Fruit fly (Drosophila melanogaster) whole organism, embryonic: ENCODE measurements around the gene CG31525.

Source experiments
- Bdp1 ChIP-seq: fragments of 200-800 bp; sonication (Bioruptor generic); optimal IDR thresholded peaks from 3 replicates; lab custom pipeline; 2016; ENCODE audit warnings: missing biosample characterization, missing genetic modification characterization
- Bteb2 ChIP-seq: fragments of 200-800 bp; sonication (Bioruptor generic); optimal IDR thresholded peaks from 2 replicates; lab custom pipeline; 2016; ENCODE audit warnings: missing biosample characterization, missing genetic modification characterization
- CG13287 ChIP-seq: fragments of 200-800 bp; sonication (Bioruptor generic); IDR thresholded peaks from 2 replicates; pipeline ENCODE4 v1.3.6; 2022; ENCODE audit warnings: missing biosample characterization, missing genetic modification characterization; ENCODE audit not compliant: partially characterized antibody
- CG13775 ChIP-seq: fragments of 200-800 bp; sonication (Bioruptor generic); optimal IDR thresholded peaks from 3 replicates; lab custom pipeline; 2017; ENCODE audit warnings: missing biosample characterization, mild to moderate bottlenecking, missing genetic modification characterization
- CG14014 ChIP-seq: fragments of 200-800 bp; sonication (Bioruptor generic); IDR thresholded peaks from 2 replicates; pipeline ENCODE4 v1.3.6; 2022; ENCODE audit warnings: missing biosample characterization, missing genetic modification characterization
- CG14710 ChIP-seq: fragments of 200-800 bp; sonication (Bioruptor generic); optimal IDR thresholded peaks from 3 replicates; lab custom pipeline; 2019; ENCODE audit warnings: missing biosample characterization, mild to moderate bottlenecking, missing genetic modification characterization, moderate library complexity
- CG1603 ChIP-seq: fragments of 200-800 bp; sonication (Bioruptor generic); optimal IDR thresholded peaks from 2 replicates; lab custom pipeline; 2019; ENCODE audit warnings: missing biosample characterization, mild to moderate bottlenecking, missing genetic modification characterization, moderate library complexity
- CG1647 ChIP-seq: fragments of 200-800 bp; sonication (Bioruptor generic); optimal IDR thresholded peaks from 3 replicates; lab custom pipeline; 2016; ENCODE audit warnings: missing biosample characterization, missing genetic modification characterization
- CG17186 ChIP-seq: fragments of 200-800 bp; sonication (Bioruptor generic); optimal IDR thresholded peaks from 3 replicates; lab custom pipeline; 2017; ENCODE audit warnings: missing biosample characterization, missing genetic modification reagents, missing genetic modification characterization
- CG17359 ChIP-seq: fragments of 200-800 bp; sonication (Bioruptor generic); optimal IDR thresholded peaks from 3 replicates; lab custom pipeline; 2018; ENCODE audit warnings: missing biosample characterization, mild to moderate bottlenecking, missing genetic modification characterization, moderate library complexity
- CG18011 ChIP-seq: fragments of 200-800 bp; sonication (Bioruptor generic); optimal IDR thresholded peaks from 2 replicates; lab custom pipeline; 2017; ENCODE audit warnings: missing biosample characterization, missing genetic modification characterization, mild to moderate bottlenecking, moderate library complexity, missing genotype
- CG2129 ChIP-seq: fragments of 200-800 bp; sonication (Bioruptor generic); IDR thresholded peaks from 2 replicates; pipeline ENCODE4 v1.3.6; 2022; ENCODE audit warnings: missing biosample characterization, missing genetic modification characterization; ENCODE audit not compliant: partially characterized antibody
- CG30403 ChIP-seq: fragments of 200-800 bp; sonication (Bioruptor generic); optimal IDR thresholded peaks from 3 replicates; lab custom pipeline; 2016; ENCODE audit warnings: missing biosample characterization, missing genetic modification characterization
- CG32772 ChIP-seq: fragments of 200-800 bp; sonication (Bioruptor generic); IDR thresholded peaks from 2 replicates; pipeline ENCODE4 v1.3.6; 2022; ENCODE audit warnings: missing biosample characterization, missing genetic modification characterization
- CG33213 ChIP-seq: fragments of 200-800 bp; sonication (Bioruptor generic); optimal IDR thresholded peaks from 3 replicates; lab custom pipeline; 2016; ENCODE audit warnings: missing biosample characterization, missing genetic modification characterization
- CG4854 ChIP-seq: fragments of 200-800 bp; sonication (Bioruptor generic); optimal IDR thresholded peaks from 2 replicates; lab custom pipeline; 2016; ENCODE audit warnings: missing biosample characterization, missing genetic modification characterization, inconsistent platforms
- CG8388 ChIP-seq: fragments of 200-800 bp; sonication (Bioruptor generic); optimal IDR thresholded peaks from 2 replicates; lab custom pipeline; 2019; ENCODE audit warnings: missing biosample characterization, mild to moderate bottlenecking, missing genetic modification characterization, moderate library complexity
- CG9437 ChIP-seq: fragments of 200-800 bp; sonication (Bioruptor generic); optimal IDR thresholded peaks from 2 replicates; lab custom pipeline; 2018; ENCODE audit warnings: missing biosample characterization, mild to moderate bottlenecking, missing genetic modification characterization
- CG9727 ChIP-seq: fragments of 200-800 bp; sonication (Bioruptor generic); optimal IDR thresholded peaks from 3 replicates; lab custom pipeline; 2017; ENCODE audit warnings: missing biosample characterization, mild to moderate bottlenecking, missing genetic modification characterization
- Dll ChIP-seq: fragments of 200-800 bp; sonication (Bioruptor generic); IDR thresholded peaks from 4 replicates; pipeline ENCODE4 v1.3.6; 2022; ENCODE audit warnings: missing biosample characterization, missing genetic modification characterization; ENCODE audit not compliant: partially characterized antibody
- E2f2 ChIP-seq: fragments of 200-800 bp; sonication (Bioruptor generic); IDR thresholded peaks from 2 replicates; pipeline ENCODE4 v1.3.6; 2022; ENCODE audit warnings: missing biosample characterization, missing genetic modification characterization
- Elba2 ChIP-seq: fragments of 200-800 bp; sonication (Bioruptor generic); optimal IDR thresholded peaks from 3 replicates; lab custom pipeline; 2016; ENCODE audit warnings: missing biosample characterization, missing genetic modification characterization
- Hsf ChIP-seq: fragments of 200-800 bp; sonication (Bioruptor generic); optimal IDR thresholded peaks from 3 replicates; lab custom pipeline; 2016; ENCODE audit warnings: missing biosample characterization, missing genetic modification characterization
- Med ChIP-seq: fragments of 200-800 bp; sonication (Bioruptor generic); peaks from one replicate; lab custom pipeline; 2016; ENCODE audit warnings: missing biosample characterization, missing genetic modification characterization, mild to moderate bottlenecking, inconsistent platforms, moderate library complexity
- Neu2 ChIP-seq: fragments of 200-800 bp; sonication (Bioruptor generic); optimal IDR thresholded peaks from 3 replicates; lab custom pipeline; 2016; ENCODE audit warnings: missing biosample characterization, missing genetic modification characterization, borderline replicate concordance
- NfI ChIP-seq: fragments of 200-800 bp; sonication (Bioruptor generic); optimal IDR thresholded peaks from 3 replicates; lab custom pipeline; 2018; ENCODE audit warnings: missing biosample characterization, mild to moderate bottlenecking, missing genetic modification characterization, moderate library complexity
- Pdp1 ChIP-seq, 2 experiments: fragments of 200-800 bp; sonication (Bioruptor generic); optimal IDR thresholded peaks; 3 replicates each; lab custom pipeline; 2016; ENCODE audit warnings: missing biosample characterization in 2 of 2, missing genetic modification characterization in 2 of 2, mild to moderate bottlenecking in 1 of 2, moderate library complexity in 1 of 2
- Ptx1 ChIP-seq: fragments of 200-800 bp; sonication (Bioruptor generic); IDR thresholded peaks from 2 replicates; pipeline ENCODE4 v1.3.6; 2022; ENCODE audit warnings: missing biosample characterization, missing genetic modification characterization
- Xrp1 ChIP-seq: fragments of 200-800 bp; sonication (Bioruptor generic); IDR thresholded peaks from 2 replicates; pipeline ENCODE4 v1.3.6; 2022; ENCODE audit warnings: missing biosample characterization, missing genetic modification characterization
- ato ChIP-seq: fragments of 200-800 bp; sonication (Bioruptor generic); IDR thresholded peaks from 2 replicates; pipeline ENCODE4 v1.3.6; 2022; ENCODE audit warnings: missing biosample characterization, missing genetic modification characterization; ENCODE audit not compliant: partially characterized antibody
- crp ChIP-seq, 2 experiments: fragments of 200-800 bp; sonication (Bioruptor generic); optimal IDR thresholded peaks; 2 replicates in 1 of 2; 3 replicates in 1 of 2; lab custom pipeline; 2017; ENCODE audit warnings: missing biosample characterization in 2 of 2, missing genetic modification characterization in 2 of 2, mild to moderate bottlenecking in 1 of 2, moderate library complexity in 1 of 2
- dm ChIP-seq: fragments of 200-800 bp; sonication (Bioruptor generic); optimal IDR thresholded peaks from 3 replicates; lab custom pipeline; 2016; ENCODE audit warnings: missing biosample characterization, missing genetic modification characterization
- ftz-f1 ChIP-seq: fragments of 200-800 bp; sonication (Bioruptor generic); optimal IDR thresholded peaks from 2 replicates; lab custom pipeline; 2016; ENCODE audit warnings: missing biosample characterization, missing genetic modification characterization
- fu2 ChIP-seq: fragments of 200-800 bp; sonication (Bioruptor generic); optimal IDR thresholded peaks from 2 replicates; lab custom pipeline; 2016; ENCODE audit warnings: missing biosample characterization, missing genetic modification characterization
- gcm ChIP-seq: fragments of 200-800 bp; sonication (Bioruptor generic); optimal IDR thresholded peaks from 2 replicates; lab custom pipeline; 2019; ENCODE audit warnings: missing biosample characterization, mild to moderate bottlenecking, missing genetic modification characterization, moderate library complexity
- hbn ChIP-seq: fragments of 200-800 bp; sonication (Bioruptor generic); IDR thresholded peaks from 2 replicates; pipeline ENCODE4 v1.3.6; 2022; ENCODE audit warnings: missing biosample characterization, missing genetic modification characterization; ENCODE audit not compliant: partially characterized antibody
- insv ChIP-seq, 2 experiments: fragments of 200-800 bp; sonication (Bioruptor generic); optimal IDR thresholded peaks; 3 replicates each; lab custom pipeline; 2016 to 2018; ENCODE audit warnings: missing biosample characterization in 2 of 2, missing genetic modification characterization in 2 of 2
- kay ChIP-seq: fragments of 200-800 bp; sonication (Bioruptor generic); optimal IDR thresholded peaks from 2 replicates; lab custom pipeline; 2016; ENCODE audit warnings: missing biosample characterization, missing genetic modification characterization
- nau ChIP-seq: fragments of 200-800 bp; sonication (Bioruptor generic); optimal IDR thresholded peaks from 3 replicates; lab custom pipeline; 2017; ENCODE audit warnings: missing biosample characterization, mild to moderate bottlenecking, missing genetic modification characterization, missing genetic modification reagents
- pita ChIP-seq: fragments of 200-800 bp; sonication (Bioruptor generic); optimal IDR thresholded peaks from 2 replicates; lab custom pipeline; 2017; ENCODE audit warnings: missing biosample characterization, mild to moderate bottlenecking, missing genetic modification characterization
- prd ChIP-seq, 3 experiments: fragments of >200 bp in 2 of 3; fragments of 200-800 bp in 1 of 3; sonication (Bioruptor generic) in 1 of 3; optimal IDR thresholded peaks in 2 of 3; IDR thresholded peaks in 1 of 3; 2 replicates in 2 of 3; 3 replicates in 1 of 3; pipeline versions ENCODE4 v1.3.6 to Lab custom; 2017 to 2022; ENCODE audit warnings: missing biosample characterization in 1 of 3, missing genetic modification characterization in 1 of 3
- shn ChIP-seq: fragments of 200-800 bp; sonication (Bioruptor generic); optimal IDR thresholded peaks from 3 replicates; lab custom pipeline; 2016; ENCODE audit warnings: missing biosample characterization, missing genetic modification characterization
- twi ChIP-seq: fragments of 200-800 bp; optimal IDR thresholded peaks from 2 replicates; lab custom pipeline; 2019; ENCODE audit warnings: missing biosample characterization, mild to moderate bottlenecking, missing genetic modification characterization, moderate library complexity
- tx ChIP-seq: fragments of 200-800 bp; sonication (Bioruptor generic); optimal IDR thresholded peaks from 2 replicates; lab custom pipeline; 2016; ENCODE audit warnings: missing biosample characterization, missing genetic modification characterization
- vvl ChIP-seq: fragments of 200-800 bp; sonication (Bioruptor generic); IDR thresholded peaks from 2 replicates; pipeline ENCODE4 v1.3.6; 2022; ENCODE audit warnings: missing biosample characterization, missing genetic modification characterization
- wdn ChIP-seq: fragments of 200-800 bp; sonication (Bioruptor generic); IDR thresholded peaks from 2 replicates; pipeline ENCODE4 v1.3.6; 2022; ENCODE audit warnings: missing biosample characterization, missing genetic modification characterization
- yki ChIP-seq: fragments of >200 bp; optimal IDR thresholded peaks from 3 replicates; lab custom pipeline; 2018
- zf30C ChIP-seq: fragments of 200-800 bp; sonication (Bioruptor generic); optimal IDR thresholded peaks from 3 replicates; lab custom pipeline; 2018; ENCODE audit warnings: missing biosample characterization, mild to moderate bottlenecking, missing genetic modification characterization

Gene CG31525

dm6 chr3R:4437113-4437512 lies 10.3 kb downstream of the CG31525 start, which contains the start of the genes Lipt2 and CG14650 (continued):
- TF ChIP-seq CG14710 (tag; lab: Kevin White, UChicago) (peak; percentile 74), prd (optimal IDR thresholded peaks at IDR 0.05; lab: Kevin White, UChicago) (no peak), prd (GFP tag; IDR thresholded peaks at IDR 0.05; lab: Robert Waterston, UW) (peak; percentile 38; the same call in 2 of the 3 replicates), pita (no peak), insv (GFP tag; optimal IDR thresholded peaks at IDR 0.05; lab: Kevin White, UChicago) (peak in 1 of 2 experiments; percentile 38), CG1647 (peak; percentile 37), CG8388 (peak; percentile 38), CG2129 (GFP tag; lab: Robert Waterston, UW) (peak; percentile 26; the same call in 1 of the 2 replicates), Elba2 (GFP tag; lab: Kevin White, UChicago) (peak; percentile 86), NfI (GFP tag; lab: Kevin White, UChicago) (peak; percentile 52), hbn (GFP tag; lab: Robert Waterston, UW) (peak; percentile 55; the same call in 1 of the 2 replicates), kay (GFP tag; lab: Kevin White, UChicago) (peak; percentile 34), CG9727 (GFP tag; lab: Kevin White, UChicago) (peak; percentile 33), CG9437 (peak; percentile 54), Xrp1 (GFP tag; lab: Robert Waterston, UW) (0 out of 2 replicates have a peak, but pooled peaks have one; percentile 36), ato (GFP tag; lab: Robert Waterston, UW) (no peak; the same call in 1 of the 2 replicates), CG4854 (peak; percentile 17), Bdp1 (GFP tag; lab: Kevin White, UChicago) (peak; percentile 38), CG32772 (GFP tag; lab: Robert Waterston, UW) (0 out of 2 replicates have a peak, but pooled peaks have one; percentile 18), CG13775 (GFP tag; lab: Kevin White, UChicago) (peak; percentile 66), CG33213 (GFP tag; lab: Kevin White, UChicago) (peak; percentile 29), Dll (GFP tag; lab: Robert Waterston, UW) (peak; percentile 73; the same call in 3 of the 4 replicates), CG30403 (peak; percentile 74), CG18011 (GFP tag; lab: Kevin White, UChicago) (peak; percentile 81), crp (GFP tag; optimal IDR thresholded peaks at IDR 0.05; lab: Kevin White, UChicago) (peak in 1 of 2 experiments; percentile 37), tx (peak; percentile 53), Bteb2 (peak; percentile 41), yki (lab: Kevin White, UChicago) (no peak), CG13287 (GFP tag; lab: Robert Waterston, UW) (peak; percentile 74), fu2 (GFP tag; lab: Kevin White, UChicago) (peak; percentile 72), Neu2 (GFP tag; lab: Kevin White, UChicago) (no peak), CG1603 (peak; percentile 82), Pdp1 (GFP tag; optimal IDR thresholded peaks at IDR 0.05; lab: Kevin White, UChicago) (peak; percentile 50 to 66), nau (GFP tag; lab: Kevin White, UChicago) (no peak), gcm (GFP tag; lab: Kevin White, UChicago) (peak; percentile 36), dm (GFP tag; lab: Kevin White, UChicago) (peak; percentile 68), ftz-f1 (GFP tag; lab: Kevin White, UChicago) (peak; percentile 36), twi (tag; lab: Kevin White, UChicago) (peak; percentile 22), Med (peak; percentile 94), E2f2 (GFP tag; lab: Robert Waterston, UW) (peak; percentile 69; the same call in 1 of the 2 replicates), Hsf (peak; percentile 76), CG14014 (GFP tag; lab: Robert Waterston, UW) (peak; percentile 26; the same call in 1 of the 2 replicates), vvl (peak; percentile 63), zf30C (GFP tag; lab: Kevin White, UChicago) (no peak), wdn (GFP tag; lab: Robert Waterston, UW) (peak; percentile 55; the same call in 1 of the 2 replicates), shn (GFP tag; lab: Kevin White, UChicago) (peak; percentile 63), CG17186 (GFP tag; lab: Kevin White, UChicago) (peak; percentile 52), Ptx1 (GFP tag; lab: Robert Waterston, UW) (peak; percentile 35; the same call in 1 of the 2 replicates), CG17359 (tag; lab: Kevin White, UChicago) (peak; percentile 47)
